Worm (Caenorhabditis elegans) whole organism, midembryonic: ENCODE data around the gene npr-16.

Experiments used
- T22C8.4 ChIP-seq: fragments of 200-800 bp; sonication (Bioruptor generic); IDR thresholded peaks from 2 replicates; pipeline ENCODE4 v1.3.6; 2022; ENCODE audit warnings: missing genetic modification characterization, missing compliant biosample characterization
- flt-1 ChIP-seq: fragments of 200-800 bp; sonication (Bioruptor generic); IDR thresholded peaks from 2 replicates; pipeline ENCODE4 v1.3.6; 2022; ENCODE audit warnings: missing genetic modification characterization, missing compliant biosample characterization
- med-1 ChIP-seq: sonication (generic microtip); optimal IDR thresholded peaks from 2 replicates; lab custom pipeline; 2017; ENCODE audit warnings: missing genetic modification characterization, mild to moderate bottlenecking, missing compliant biosample characterization, antibody characterized with exemption, missing genetic modification reagents; ENCODE audit not compliant: insufficient read depth
- tab-1 ChIP-seq: fragments of 200-800 bp; sonication (Bioruptor generic); IDR thresholded peaks from 2 replicates; pipeline ENCODE4 v1.3.6; 2022; ENCODE audit warnings: missing genetic modification characterization, missing compliant biosample characterization
- ztf-23 ChIP-seq: fragments of 200-800 bp; sonication (Bioruptor generic); IDR thresholded peaks from 2 replicates; pipeline ENCODE4 v1.3.6; 2022; ENCODE audit warnings: missing genetic modification reagents, missing genetic modification characterization, missing compliant biosample characterization
- ztf-29 ChIP-seq: fragments of 200-800 bp; sonication (Bioruptor generic); IDR thresholded peaks from 2 replicates; pipeline ENCODE4 v1.3.6; 2022; ENCODE audit warnings: missing genetic modification reagents, missing genetic modification characterization, missing compliant biosample characterization

ce11 chrX:3507214-3507613 is 11.4 kb upstream of the npr-16 start:
- TF ChIP-seq ztf-29 (no peak), ztf-23 (GFP tag; lab: Robert Waterston, UW) (no peak), tab-1 (GFP tag; lab: Robert Waterston, UW) (no peak), flt-1 (GFP tag; lab: Robert Waterston, UW) (no peak), T22C8.4 (GFP tag; lab: Robert Waterston, UW) (no peak), med-1 (GFP tag; lab: Kevin White, UChicago) (no peak)
